In genomic region chrIII:6139932-6140612, ce11 we compare ENCODE assay signal across 7 worm cellular contexts.
TF ChIP-seq lines count a peak whose summit lies in the region.

No protein-coding gene starts in this region.

TF ChIP-seq in whole organism, L1 larva, 84 proteins besides CTCF, POLR2A, EP300 and RAD21 (continues in another document):
- TF ChIP-seq hlh-17 (GFP tag; optimal IDR thresholded peaks at IDR 0.05; lab: Kevin White, UChicago; ENCODE audit: borderline replicate concordance) (no peak), nhr-12 (tag; optimal IDR thresholded peaks at IDR 0.05; lab: Kevin White, UChicago) (no peak), fkh-8 (tag; optimal IDR thresholded peaks at IDR 0.05; lab: Kevin White, UChicago) (peak; percentile 20), fos-1 (tag; optimal IDR thresholded peaks at IDR 0.05; lab: Kevin White, UChicago) (no peak), unc-30 (tag; optimal IDR thresholded peaks at IDR 0.05; lab: Kevin White, UChicago) (no peak), egl-13 (tag; optimal IDR thresholded peaks at IDR 0.05; lab: Kevin White, UChicago) (no peak), unc-98 (GFP tag; IDR thresholded peaks at IDR 0.05; lab: Robert Waterston, UW) (no peak), elt-2 (tag; optimal IDR thresholded peaks at IDR 0.05; lab: Kevin White, UChicago) (no peak), nhr-47 (tag; optimal IDR thresholded peaks at IDR 0.05; lab: Kevin White, UChicago) (peak; percentile 26), nhr-85 (tag; lab: Kevin White, UChicago) (no peak), snu-23 (GFP tag; optimal IDR thresholded peaks at IDR 0.05; lab: Kevin White, UChicago) (peak; percentile 4), nhr-84 (tag; optimal IDR thresholded peaks at IDR 0.05; lab: Kevin White, UChicago) (no peak), mep-1 (tag; optimal IDR thresholded peaks at IDR 0.05; lab: Kevin White, UChicago) (peak; percentile 13)

TF ChIP-seq in whole organism, L2 larva, 48 proteins besides CTCF, POLR2A, EP300 and RAD21:
- TF ChIP-seq zag-1 (tag; optimal IDR thresholded peaks at IDR 0.05; lab: Kevin White, UChicago) (peak; percentile 55), ceh-82 (tag; optimal IDR thresholded peaks at IDR 0.05; lab: Kevin White, UChicago) (no peak), aly-2 (tag; optimal IDR thresholded peaks at IDR 0.05; lab: Kevin White, UChicago) (no peak), crh-2 (tag; optimal IDR thresholded peaks at IDR 0.05; lab: Kevin White, UChicago) (peak; percentile 59), unc-55 (GFP tag; optimal IDR thresholded peaks at IDR 0.05; lab: Kevin White, UChicago) (peak; percentile 60), C34F6.9 (tag; optimal IDR thresholded peaks at IDR 0.05; lab: Kevin White, UChicago) (peak; percentile 48), F13H6.1 (tag; optimal IDR thresholded peaks at IDR 0.05; lab: Kevin White, UChicago) (peak; percentile 53), sem-4 (tag; optimal IDR thresholded peaks at IDR 0.05; lab: Kevin White, UChicago) (peak; percentile 14), nhr-129 (tag; optimal IDR thresholded peaks at IDR 0.05; lab: Kevin White, UChicago) (peak; percentile 14), skn-1 (tag; optimal IDR thresholded peaks at IDR 0.05; lab: Kevin White, UChicago) (no peak), sma-9 (GFP tag; optimal IDR thresholded peaks at IDR 0.05; lab: Kevin White, UChicago) (peak; percentile 45), sma-9 (tag; optimal IDR thresholded peaks at IDR 0.05; lab: Kevin White, UChicago) (no peak), lsy-2 (tag; optimal IDR thresholded peaks at IDR 0.05; lab: Kevin White, UChicago) (peak in 1 of 2 experiments; percentile 12)

TF ChIP-seq in whole organism, L3 larva, 47 proteins besides CTCF, POLR2A, EP300 and RAD21 (continues in another document):
- TF ChIP-seq nhr-67 (tag; optimal IDR thresholded peaks at IDR 0.05; lab: Kevin White, UChicago) (no peak), daf-12 (tag; optimal IDR thresholded peaks at IDR 0.05; lab: Kevin White, UChicago) (no peak), fos-1 (tag; optimal IDR thresholded peaks at IDR 0.05; lab: Kevin White, UChicago) (no peak), ztf-11 (tag; optimal IDR thresholded peaks at IDR 0.05; lab: Kevin White, UChicago) (no peak), nhr-25 (tag; optimal IDR thresholded peaks at IDR 0.05; lab: Kevin White, UChicago) (no peak), hmg-11 (tag; optimal IDR thresholded peaks at IDR 0.05; lab: Kevin White, UChicago) (peak; percentile 51), nfya-1 (tag; optimal IDR thresholded peaks at IDR 0.05; lab: Kevin White, UChicago; ENCODE audit: insufficient read depth) (peak; percentile 75), ZK546.5 (tag; optimal IDR thresholded peaks at IDR 0.05; lab: Kevin White, UChicago) (no peak), lin-15B (tag; optimal IDR thresholded peaks at IDR 0.05; lab: Kevin White, UChicago) (no peak), jun-1 (tag; optimal IDR thresholded peaks at IDR 0.05; lab: Kevin White, UChicago) (no peak), egl-5 (tag; optimal IDR thresholded peaks at IDR 0.05; lab: Kevin White, UChicago) (peak; percentile 45), ztf-4 (tag; optimal IDR thresholded peaks at IDR 0.05; lab: Kevin White, UChicago) (no peak), mml-1 (tag; optimal IDR thresholded peaks at IDR 0.05; lab: Kevin White, UChicago) (no peak), nhr-43 (tag; optimal IDR thresholded peaks at IDR 0.05; lab: Kevin White, UChicago; ENCODE audit: poor library complexity, severe bottlenecking) (no peak)

TF ChIP-seq in whole organism, L4 larva, 104 proteins besides CTCF, POLR2A, EP300 and RAD21 (continues in another document):
- TF ChIP-seq rbr-2 (tag; optimal IDR thresholded peaks at IDR 0.05; lab: Kevin White, UChicago) (peak; percentile 39), Y75B8A.6 (GFP tag; IDR thresholded peaks at IDR 0.05; lab: Robert Waterston, UW) (no peak), ceh-32 (tag; optimal IDR thresholded peaks at IDR 0.05; lab: Kevin White, UChicago; ENCODE audit: poor library complexity) (no peak), skn-1 (tag; optimal IDR thresholded peaks at IDR 0.05; lab: Kevin White, UChicago) (no peak), spr-3 (GFP tag; optimal IDR thresholded peaks at IDR 0.05; lab: Kevin White, UChicago) (no peak), daf-19 (GFP tag; conservative IDR thresholded peaks at IDR 0.05; lab: Robert Waterston, UW) (no peak), lin-1 (GFP tag; IDR thresholded peaks at IDR 0.05; lab: Robert Waterston, UW) (no peak), Y5F2A.4 (GFP tag; optimal IDR thresholded peaks at IDR 0.05; lab: Kevin White, UChicago) (no peak), cey-2 (tag; optimal IDR thresholded peaks at IDR 0.05; lab: Kevin White, UChicago; ENCODE audit: borderline replicate concordance, insufficient read depth) (no peak), madf-5 (GFP tag; IDR thresholded peaks at IDR 0.05; lab: Robert Waterston, UW) (no peak), nhr-111 (GFP tag; optimal IDR thresholded peaks at IDR 0.05; lab: Kevin White, UChicago) (no peak), ztf-11 (tag; optimal IDR thresholded peaks at IDR 0.05; lab: Kevin White, UChicago) (no peak), ceh-44 (GFP tag; IDR thresholded peaks at IDR 0.05; lab: Robert Waterston, UW) (no peak), dmd-6 (GFP tag; IDR thresholded peaks at IDR 0.05; lab: Robert Waterston, UW) (0 out of 2 replicates have a peak, but pooled peaks have one; percentile 6)

TF ChIP-seq in whole organism, late embryonic, 69 proteins besides CTCF, POLR2A, EP300 and RAD21:
- TF ChIP-seq nfya-1 (tag; optimal IDR thresholded peaks at IDR 0.05; lab: Kevin White, UChicago) (peak; percentile 43), hlh-30 (tag; optimal IDR thresholded peaks at IDR 0.05; lab: Kevin White, UChicago; ENCODE audit: insufficient read depth) (no peak), lim-6 (tag; optimal IDR thresholded peaks at IDR 0.05; lab: Kevin White, UChicago) (no peak), unc-42 (tag; optimal IDR thresholded peaks at IDR 0.05; lab: Kevin White, UChicago) (peak; percentile 49), dve-1 (tag; optimal IDR thresholded peaks at IDR 0.05; lab: Kevin White, UChicago) (no peak), ttx-3 (tag; optimal IDR thresholded peaks at IDR 0.05; lab: Kevin White, UChicago) (no peak), hlh-6 (tag; optimal IDR thresholded peaks at IDR 0.05; lab: Kevin White, UChicago) (peak; percentile 11), tbx-2 (tag; optimal IDR thresholded peaks at IDR 0.05; lab: Kevin White, UChicago) (no peak), unc-86 (tag; optimal IDR thresholded peaks at IDR 0.05; lab: Kevin White, UChicago) (no peak), ceh-31 (tag; optimal IDR thresholded peaks at IDR 0.05; lab: Kevin White, UChicago) (peak; percentile 24), ceh-2 (tag; optimal IDR thresholded peaks at IDR 0.05; lab: Kevin White, UChicago) (no peak)

TF ChIP-seq in whole organism, mixed stage, embryonic, 35 proteins besides CTCF, POLR2A, EP300 and RAD21:
- TF ChIP-seq cnd-1 (tag; optimal IDR thresholded peaks at IDR 0.05; lab: Kevin White, UChicago) = no peak
- peak; percentile 12 for TF ChIP-seq unc-120 (tag; optimal IDR thresholded peaks at IDR 0.05; lab: Kevin White, UChicago; ENCODE audit: poor library complexity, severe bottlenecking)
- TF ChIP-seq nhr-76 (tag; optimal IDR thresholded peaks at IDR 0.05; lab: Kevin White, UChicago) = no peak
- TF ChIP-seq ces-1 (GFP tag; optimal IDR thresholded peaks at IDR 0.05; lab: Kevin White, UChicago) = peak; percentile 30
- no peak for TF ChIP-seq flh-1 (GFP tag; optimal IDR thresholded peaks at IDR 0.05; lab: Kevin White, UChicago)
- TF ChIP-seq nhr-28 (tag; optimal IDR thresholded peaks at IDR 0.05; lab: Kevin White, UChicago) = no peak

TF ChIP-seq in whole organism, young adult, 124 proteins besides CTCF, POLR2A, EP300 and RAD21:
- TF ChIP-seq somi-1 (GFP tag; optimal IDR thresholded peaks at IDR 0.05; lab: Kevin White, UChicago) (no peak), K12H6.12 (tag; optimal IDR thresholded peaks at IDR 0.05; lab: Kevin White, UChicago) (peak; percentile 51), hrde-1 (tag; optimal IDR thresholded peaks at IDR 0.05; lab: Kevin White, UChicago; ENCODE audit: borderline replicate concordance) (no peak), ZK185.1 (tag; optimal IDR thresholded peaks at IDR 0.05; lab: Kevin White, UChicago; ENCODE audit: poor library complexity, severe bottlenecking) (no peak), die-1 (tag; optimal IDR thresholded peaks at IDR 0.05; lab: Kevin White, UChicago) (no peak), F39B2.1 (GFP tag; IDR thresholded peaks at IDR 0.05; lab: Robert Waterston, UW) (no peak), snpc-3.4 (tag; optimal IDR thresholded peaks at IDR 0.05; lab: Kevin White, UChicago) (no peak), lin-40 (tag; optimal IDR thresholded peaks at IDR 0.05; lab: Kevin White, UChicago) (no peak), rec-8 (tag; optimal IDR thresholded peaks at IDR 0.05; lab: Kevin White, UChicago) (no peak), attf-5 (GFP tag; optimal IDR thresholded peaks at IDR 0.05; lab: Kevin White, UChicago) (no peak), pbrm-1 (GFP tag; IDR thresholded peaks at IDR 0.05; lab: Robert Waterston, UW) (no peak), B0019.2 (GFP tag; conservative IDR thresholded peaks at IDR 0.05; lab: Robert Waterston, UW) (no peak), nhr-27 (tag; optimal IDR thresholded peaks at IDR 0.05; lab: Kevin White, UChicago) (no peak), nhr-80 (tag; optimal IDR thresholded peaks at IDR 0.05; lab: Kevin White, UChicago) (peak; percentile 36), hmg-1.2 (GFP tag; IDR thresholded peaks at IDR 0.05; lab: Robert Waterston, UW) (peak; percentile 38; the same call in 1 of the 2 replicates), Y53G8AR.9 (GFP tag; conservative IDR thresholded peaks at IDR 0.05; lab: Robert Waterston, UW) (no peak), ztf-25 (GFP tag; IDR thresholded peaks at IDR 0.05; lab: Robert Waterston, UW) (no peak), B0336.3 (GFP tag; IDR thresholded peaks at IDR 0.05; lab: Robert Waterston, UW) (no peak), zfh-2 (GFP tag; conservative IDR thresholded peaks at IDR 0.05; lab: Robert Waterston, UW) (peak; percentile 44; the same call in 1 of the 2 replicates), sptf-2 (GFP tag; optimal IDR thresholded peaks at IDR 0.05; lab: Kevin White, UChicago) (no peak), ceh-91 (GFP tag; IDR thresholded peaks at IDR 0.05; lab: Robert Waterston, UW) (no peak), ceh-58 (GFP tag; IDR thresholded peaks at IDR 0.05; lab: Robert Waterston, UW) (no peak), ztf-6 (GFP tag; IDR thresholded peaks at IDR 0.05; lab: Robert Waterston, UW) (no peak), ztf-3 (GFP tag; optimal IDR thresholded peaks at IDR 0.05; lab: Kevin White, UChicago) (no peak), atf-7 (tag; optimal IDR thresholded peaks at IDR 0.05; lab: Kevin White, UChicago) (no peak)
